Worm (Caenorhabditis elegans) whole organism, L4/young adult: ENCODE measurements around the gene B0334.5.

Experiments used
- W03F9.2 ChIP-seq: fragments of 150-350 bp; optimal IDR thresholded peaks from 2 replicates; lab custom pipeline; 2014; ENCODE audit warnings: missing biosample characterization, missing genetic modification characterization
- dao-5 ChIP-seq: sonication (generic microtip); optimal IDR thresholded peaks from 2 replicates; lab custom pipeline; 2016; ENCODE audit warnings: missing genotype, missing genetic modification characterization, moderate library complexity, missing compliant biosample characterization
- him-1 ChIP-seq: sonication (generic microtip); optimal IDR thresholded peaks from 2 replicates; lab custom pipeline; 2016; ENCODE audit warnings: missing genotype, missing genetic modification reagents, missing genetic modification characterization, missing compliant biosample characterization

Gene B0334.5

DNA sequence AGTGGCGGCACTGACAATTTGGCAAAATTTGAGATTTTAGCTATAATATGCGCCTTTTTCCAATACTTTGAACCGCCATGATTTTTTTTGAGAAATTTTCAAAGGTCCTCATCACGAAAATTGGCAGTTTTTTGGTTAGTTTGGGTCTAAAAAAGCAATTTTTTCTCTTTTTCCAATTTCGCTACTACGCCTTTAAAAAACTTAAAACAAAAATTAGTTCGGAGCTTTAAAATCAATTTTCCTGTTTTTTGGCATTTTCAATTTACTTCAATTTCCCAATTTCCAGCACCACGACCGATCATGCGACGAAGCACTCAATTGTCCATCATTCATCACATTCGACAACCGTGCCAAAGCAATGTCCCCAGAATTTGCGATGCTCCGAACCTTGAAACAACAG, at the start of gene B0334.5:
Gene B0334.5 (plus strand): TSS at position 301 of the 400 bp plus-strand sequence.
- TF ChIP-seq him-1 (tag; lab: Kevin White, UChicago): no peak
- no peak for TF ChIP-seq W03F9.2
- TF ChIP-seq dao-5: no peak

ce11 chrII:11448753-11449152, 48.7 kb upstream of the B0334.5 start, which contains the start of gene W02B12.1:
Gene W02B12.1 (plus strand): TSS chrII:11449021.
- no peak for TF ChIP-seq him-1 (tag; lab: Kevin White, UChicago)
- TF ChIP-seq dao-5: no peak
- TF ChIP-seq W03F9.2: no peak

DNA sequence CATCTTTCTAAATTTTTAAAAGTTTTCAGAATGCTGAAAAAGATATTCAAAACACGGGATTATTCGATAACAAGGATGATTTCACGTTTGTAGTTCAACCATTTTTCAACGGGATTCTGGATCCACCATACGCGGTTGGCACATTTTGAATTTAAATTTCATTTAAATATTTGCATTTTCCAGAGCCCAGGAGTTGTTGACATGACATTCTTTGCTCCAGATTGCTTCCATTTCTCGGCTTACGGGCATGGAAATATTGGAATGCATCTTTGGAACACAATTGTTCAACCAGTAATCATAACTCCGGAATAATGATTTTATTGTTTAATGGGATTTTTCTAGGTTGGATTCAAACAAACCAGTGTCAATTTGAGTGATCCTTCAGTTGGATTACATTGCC, 46.6 kb upstream of the B0334.5 start:
- no peak for TF ChIP-seq dao-5
- no peak for TF ChIP-seq W03F9.2
- no peak for TF ChIP-seq him-1 (tag; lab: Kevin White, UChicago)

DNA sequence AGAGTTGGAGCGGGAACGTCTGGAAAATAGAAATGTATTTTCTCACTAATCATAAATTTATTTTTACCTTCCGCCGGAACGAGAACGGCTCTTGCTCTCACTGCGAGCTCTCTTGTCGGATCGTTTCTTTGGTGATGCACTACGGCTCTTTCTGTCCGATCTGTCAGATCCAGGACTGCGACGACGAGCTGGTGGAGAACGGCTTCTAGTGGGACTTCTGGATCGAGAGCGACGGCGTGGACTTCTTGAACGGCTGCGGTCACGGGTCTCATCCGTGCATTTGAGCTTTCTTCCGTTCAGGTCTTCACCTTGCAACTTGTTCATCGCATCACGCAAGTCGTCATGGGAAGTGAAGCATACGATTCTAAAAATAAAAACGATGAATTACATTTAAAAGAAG, 45.7 kb upstream of the B0334.5 start:
- no peak for TF ChIP-seq dao-5
- no peak for TF ChIP-seq W03F9.2
- TF ChIP-seq him-1 (tag; lab: Kevin White, UChicago): no peak

ce11 chrII:11452498-11453005, 44.9 kb upstream of the B0334.5 start, which contains the start of gene rsp-2:
Gene rsp-2 (minus strand): TSS chrII:11452955.
- TF ChIP-seq W03F9.2: no peak
- no peak for TF ChIP-seq him-1 (tag; lab: Kevin White, UChicago)
- no peak for TF ChIP-seq dao-5

- TF ChIP-seq dao-5: peak; percentile 39
- peak; percentile 64 for TF ChIP-seq him-1 (tag; lab: Kevin White, UChicago)
- peak; percentile 96 for TF ChIP-seq W03F9.2
Observed at ce11 chrII:11453025-11453424, 44.4 kb upstream of the B0334.5 start, which contains the start of gene rsp-1. Gene rsp-1 (plus strand): TSS chrII:11453362.

- no peak for TF ChIP-seq dao-5
- TF ChIP-seq him-1 (tag; lab: Kevin White, UChicago): no peak
- no peak for TF ChIP-seq W03F9.2
Observed at ce11 chrII:11453639-11454038, 43.8 kb upstream of the B0334.5 start.

- TF ChIP-seq W03F9.2 (no peak), him-1 (tag; lab: Kevin White, UChicago) (no peak), dao-5 (no peak)
Observed at ce11 chrII:11455140-11455539, 42.3 kb upstream of the B0334.5 start.

DNA sequence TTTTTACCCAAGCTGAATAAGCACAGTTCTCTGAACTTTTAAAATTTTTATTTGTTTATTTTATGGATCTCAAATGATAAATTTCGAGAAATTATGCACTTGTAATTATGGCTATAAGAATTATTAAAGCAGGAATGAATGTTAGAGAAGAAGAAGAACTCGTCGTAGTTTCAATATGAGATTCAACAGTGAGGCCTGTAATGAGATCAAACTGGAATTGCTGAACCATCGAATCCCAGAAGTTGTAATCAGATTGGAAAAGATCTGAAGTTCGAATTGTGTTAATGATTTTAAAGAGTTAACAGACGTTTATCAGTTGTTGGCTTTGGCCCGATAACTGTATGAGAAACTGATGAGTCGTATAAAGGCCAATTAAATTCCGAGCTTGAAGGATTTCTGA, 41.8 kb upstream of the B0334.5 start:
- TF ChIP-seq dao-5 (no peak), W03F9.2 (no peak), him-1 (tag; lab: Kevin White, UChicago) (no peak)

DNA sequence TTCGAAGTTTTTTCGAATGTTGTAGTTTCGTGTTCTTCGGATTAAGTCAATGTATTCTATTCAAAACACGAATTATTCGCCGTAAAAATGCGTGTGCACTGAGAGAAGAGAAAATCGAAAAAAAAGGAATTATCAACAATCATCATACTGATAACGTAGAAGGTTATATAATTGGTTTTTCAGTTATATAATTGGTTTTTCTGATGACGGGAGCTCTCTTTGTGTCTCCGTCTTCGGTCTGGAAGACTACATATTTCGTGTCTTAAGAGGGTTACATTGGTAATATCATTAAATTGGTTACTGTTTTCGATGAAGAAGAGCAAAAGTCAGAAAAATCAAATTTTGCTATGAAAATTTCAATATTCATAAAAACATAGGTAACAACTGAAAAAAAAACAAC, 37.6 kb upstream of the B0334.5 start:
- TF ChIP-seq him-1 (tag; lab: Kevin White, UChicago): no peak
- TF ChIP-seq W03F9.2: no peak
- no peak for TF ChIP-seq dao-5

DNA sequence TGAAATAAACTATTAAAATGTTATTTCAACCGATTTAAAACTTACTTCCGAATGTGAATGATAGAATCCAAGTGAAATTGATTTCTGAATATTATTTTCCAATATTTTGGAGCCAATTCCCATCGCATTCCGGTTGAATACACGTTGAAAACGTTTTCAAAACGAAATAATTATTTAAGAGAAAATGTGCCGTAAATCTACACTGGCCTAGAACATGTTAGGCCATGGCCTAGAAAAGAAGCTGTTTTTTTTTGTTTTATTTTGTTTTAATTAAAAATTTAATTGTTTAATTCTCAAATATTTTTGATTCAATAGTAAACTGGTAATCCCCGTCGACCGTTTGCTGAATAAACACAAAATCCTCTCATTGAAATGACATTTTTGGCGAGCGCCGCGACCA, 33.6 kb upstream of the B0334.5 start:
- TF ChIP-seq him-1 (tag; lab: Kevin White, UChicago): no peak
- TF ChIP-seq dao-5: no peak
- no peak for TF ChIP-seq W03F9.2

- TF ChIP-seq dao-5 (no peak), W03F9.2 (peak; percentile 47)
Observed at ce11 chrII:11464427-11464944, 33.0 kb upstream of the B0334.5 start, which contains the start of the genes aars-1 and rga-1. Gene aars-1 (minus strand): TSS chrII:11464497. Gene rga-1 (plus strand): TSS chrII:11464894.

ce11 chrII:11467541-11467940, 29.9 kb upstream of the B0334.5 start, which contains the start of gene klp-17:
Gene klp-17 (minus strand): TSS chrII:11467641.
- TF ChIP-seq dao-5 (no peak), him-1 (tag; lab: Kevin White, UChicago) (no peak)

- TF ChIP-seq W03F9.2 (no peak), him-1 (tag; lab: Kevin White, UChicago) (no peak), dao-5 (no peak)
Observed at ce11 chrII:11469574-11470108, 27.8 kb upstream of the B0334.5 start, which contains the start of gene cisd-1. Gene cisd-1 (minus strand): TSS chrII:11469624.

- no peak for TF ChIP-seq him-1 (tag; lab: Kevin White, UChicago)
- TF ChIP-seq dao-5: no peak
- no peak for TF ChIP-seq W03F9.2
Observed at ce11 chrII:11471916-11472315, 25.5 kb upstream of the B0334.5 start, which contains the start of gene mfn-1. Gene mfn-1 (minus strand): TSS chrII:11472016.
